Fruit fly (Drosophila melanogaster): ENCODE measurements around the gene lmgB.

The lmgB gene

DNA sequence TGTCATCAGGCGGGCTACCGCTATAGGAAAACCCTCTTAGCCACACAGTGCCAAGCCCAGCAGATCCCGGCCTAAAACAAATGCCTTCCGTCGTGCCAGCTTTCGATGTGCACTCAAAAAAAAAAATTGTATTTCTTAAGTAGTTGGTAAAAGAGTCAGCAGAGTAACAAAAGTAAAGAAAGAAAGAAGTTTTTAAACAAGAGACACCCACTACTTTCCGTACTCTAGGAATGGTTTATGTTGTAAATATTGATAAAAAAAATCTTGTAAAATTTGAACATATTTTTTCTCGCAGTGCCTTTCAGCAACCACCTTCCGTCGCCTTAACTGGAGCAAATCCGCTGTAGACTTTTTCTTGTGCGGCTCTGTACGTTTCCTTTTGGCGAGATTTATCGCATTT is 44.5 kb upstream of the lmgB start (continued):
- TF ChIP-seq sqz (GFP tag; optimal IDR thresholded peaks at IDR 0.05), result no peak
- peak; percentile 34 for TF ChIP-seq odd (GFP tag; optimal IDR thresholded peaks at IDR 0.05)
- TF ChIP-seq CG10431 (GFP tag; optimal IDR thresholded peaks at IDR 0.05), result no peak
- no peak for TF ChIP-seq CG6765 (GFP tag; optimal IDR thresholded peaks at IDR 0.05)
- TF ChIP-seq CG8290 (GFP tag; optimal IDR thresholded peaks at IDR 0.05), result no peak
- TF ChIP-seq CG8290 (tag; optimal IDR thresholded peaks at IDR 0.05), result no peak
- TF ChIP-seq gcm (GFP tag; optimal IDR thresholded peaks at IDR 0.05), result peak; percentile 31
- TF ChIP-seq Sox102F (GFP tag; optimal IDR thresholded peaks at IDR 0.05), result peak; percentile 48
- TF ChIP-seq Dad (GFP tag; optimal IDR thresholded peaks at IDR 0.05), result no peak
- no peak for TF ChIP-seq trh (GFP tag; optimal IDR thresholded peaks at IDR 0.05)
- TF ChIP-seq dm (GFP tag; optimal IDR thresholded peaks at IDR 0.05), result no peak
- no peak for TF ChIP-seq CG14441 (GFP tag; IDR thresholded peaks at IDR 0.05)
- TF ChIP-seq CG15696 (tag; optimal IDR thresholded peaks at IDR 0.05), result no peak
- TF ChIP-seq HLH3B (GFP tag; IDR thresholded peaks at IDR 0.05), result 0 out of 2 replicates have a peak, but pooled peaks have one; percentile 22
- no peak for TF ChIP-seq crp (GFP tag; optimal IDR thresholded peaks at IDR 0.05)
- no peak for TF ChIP-seq sc (optimal IDR thresholded peaks at IDR 0.05)
- TF ChIP-seq sc (GFP tag; optimal IDR thresholded peaks at IDR 0.05), result no peak
- no peak for TF ChIP-seq dimm (GFP tag; IDR thresholded peaks at IDR 0.05)
- TF ChIP-seq CG31365 (tag; optimal IDR thresholded peaks at IDR 0.05), result no peak
- peak; percentile 37; the same call in 1 of the 2 replicates for TF ChIP-seq MBD-R2 (GFP tag; IDR thresholded peaks at IDR 0.05)
- TF ChIP-seq CG9437 (GFP tag; optimal IDR thresholded peaks at IDR 0.05), result peak; percentile 4
- peak; percentile 22; the same call in 1 of the 2 replicates for TF ChIP-seq sisA (GFP tag; IDR thresholded peaks at IDR 0.05)
- TF ChIP-seq CG3281 (GFP tag; optimal IDR thresholded peaks at IDR 0.05), result peak; percentile 33
- TF ChIP-seq Mad (GFP tag; optimal IDR thresholded peaks at IDR 0.05), result no peak
- TF ChIP-seq CG9215 (GFP tag; IDR thresholded peaks at IDR 0.05), result no peak
- TF ChIP-seq CG6254 (GFP tag; optimal IDR thresholded peaks at IDR 0.05), result no peak
- TF ChIP-seq Kr (GFP tag; optimal IDR thresholded peaks at IDR 0.05), result no peak
- no peak for TF ChIP-seq CG10274 (GFP tag; optimal IDR thresholded peaks at IDR 0.05)
- peak; percentile 38 for TF ChIP-seq Sox100B (GFP tag; optimal IDR thresholded peaks at IDR 0.05)
- TF ChIP-seq Dp (GFP tag; optimal IDR thresholded peaks at IDR 0.05), result no peak
- peak; percentile 25 for TF ChIP-seq CG10209 (GFP tag; optimal IDR thresholded peaks at IDR 0.05)
- TF ChIP-seq CG34224 (GFP tag; IDR thresholded peaks at IDR 0.05; ENCODE audit: partially characterized antibody), result no peak
- peak; percentile 26 for TF ChIP-seq Ssrp (tag; optimal IDR thresholded peaks at IDR 0.05)
- TF ChIP-seq CG2116 (GFP tag; optimal IDR thresholded peaks at IDR 0.05), result peak; percentile 1
- no peak for TF ChIP-seq Elba2 (GFP tag; optimal IDR thresholded peaks at IDR 0.05)
- TF ChIP-seq Blimp-1 (GFP tag; optimal IDR thresholded peaks at IDR 0.05), result peak; percentile 55
- no peak for TF ChIP-seq CG18011 (GFP tag; optimal IDR thresholded peaks at IDR 0.05)
- TF ChIP-seq bsh (GFP tag; optimal IDR thresholded peaks at IDR 0.05), result peak; percentile 13 to 61
- no peak for TF ChIP-seq CG14860 (GFP tag; IDR thresholded peaks at IDR 0.05; ENCODE audit: partially characterized antibody)
- TF ChIP-seq az2 (GFP tag; optimal IDR thresholded peaks at IDR 0.05), result peak; percentile 46
- peak; percentile 62 for TF ChIP-seq Hmr (GFP tag; optimal IDR thresholded peaks at IDR 0.05)
- peak; percentile 54 for TF ChIP-seq Chrac-16 (GFP tag; optimal IDR thresholded peaks at IDR 0.05)
- no peak for TF ChIP-seq stwl (tag; optimal IDR thresholded peaks at IDR 0.05)
- TF ChIP-seq CG13287 (GFP tag; IDR thresholded peaks at IDR 0.05; ENCODE audit: partially characterized antibody), result no peak
- no peak for TF ChIP-seq ken (GFP tag; IDR thresholded peaks at IDR 0.05)
- no peak for TF ChIP-seq Optix (GFP tag; IDR thresholded peaks at IDR 0.05)
- TF ChIP-seq Side (GFP tag; optimal IDR thresholded peaks at IDR 0.05), result peak; percentile 41
- TF ChIP-seq CG13296 (GFP tag; optimal IDR thresholded peaks at IDR 0.05), result peak; percentile 34
- TF ChIP-seq gt (GFP tag; IDR thresholded peaks at IDR 0.05), result no peak
- peak; percentile 68 for TF ChIP-seq CG7839 (tag; optimal IDR thresholded peaks at IDR 0.05)
- no peak for TF ChIP-seq peb (GFP tag; IDR thresholded peaks at IDR 0.05)
